Worm (Caenorhabditis elegans) whole organism, L1 larva: Measurements from ENCODE around the gene srj-24.

Experiments used
- C04F5.9 ChIP-seq: sonication (generic microtip); optimal IDR thresholded peaks from 2 replicates; lab custom pipeline; 2016; ENCODE audit warnings: missing genetic modification characterization, missing compliant biosample characterization
- C16A3.4 ChIP-seq: fragments of 150-350 bp; optimal IDR thresholded peaks from 2 replicates; lab custom pipeline; 2014; ENCODE audit warnings: missing biosample characterization, missing genetic modification characterization
- F16B12.6 ChIP-seq: fragments of 150-350 bp; optimal IDR thresholded peaks from 2 replicates; lab custom pipeline; 2014; ENCODE audit warnings: missing biosample characterization, missing genetic modification characterization
- Y116A8C.19 ChIP-seq: sonication (generic microtip); optimal IDR thresholded peaks from 2 replicates; lab custom pipeline; 2016; ENCODE audit warnings: missing compliant biosample characterization, missing genetic modification characterization, borderline replicate concordance
- aha-1 ChIP-seq: fragments of 150-350 bp; optimal IDR thresholded peaks from 2 replicates; lab custom pipeline; 2014; ENCODE audit warnings: missing biosample characterization, missing genetic modification characterization
- ama-1 ChIP-seq: fragments of 150-350 bp; optimal IDR thresholded peaks from 2 replicates; lab custom pipeline; 2014
- blmp-1 ChIP-seq: fragments of 150-350 bp; optimal IDR thresholded peaks from 2 replicates; lab custom pipeline; 2014; ENCODE audit warnings: missing biosample characterization, missing genetic modification characterization
- ceh-63 ChIP-seq: fragments of 200-800 bp; sonication (Bioruptor generic); optimal IDR thresholded peaks from 2 replicates; lab custom pipeline; 2018; ENCODE audit warnings: mild to moderate bottlenecking, missing genetic modification characterization, missing compliant biosample characterization
- ceh-90 ChIP-seq: sonication (generic microtip); optimal IDR thresholded peaks from 2 replicates; lab custom pipeline; 2016; ENCODE audit warnings: missing genetic modification characterization, missing compliant biosample characterization
- dpl-1 ChIP-seq, 3 experiments: fragments of 150-350 bp in 2 of 3; sonication (generic microtip) in 1 of 3; optimal IDR thresholded peaks; 2 replicates each; lab custom pipeline; 2014 to 2017; ENCODE audit warnings: missing biosample characterization in 3 of 3, missing genetic modification characterization in 3 of 3, missing genetic modification reagents in 3 of 3
- dsc-1 ChIP-seq: sonication (generic microtip); optimal IDR thresholded peaks from 2 replicates; lab custom pipeline; 2016; ENCODE audit warnings: mild to moderate bottlenecking, missing genetic modification characterization, missing compliant biosample characterization
- efl-1 ChIP-seq, 4 experiments: fragments of 150-350 bp; optimal IDR thresholded peaks in 3 of 4; peaks in 1 of 4; 1 replicate in 1 of 4; 2 replicates in 3 of 4; lab custom pipeline; 2014; ENCODE audit warnings: missing biosample characterization in 2 of 4, missing genetic modification characterization in 2 of 4, missing genetic modification reagents in 2 of 4
- egl-27 ChIP-seq, 2 experiments: fragments of 150-350 bp in 1 of 2; sonication (generic microtip); optimal IDR thresholded peaks; 3 replicates each; lab custom pipeline; 2017 to 2018; ENCODE audit warnings: missing biosample characterization in 2 of 2, missing genetic modification characterization in 2 of 2, missing genetic modification reagents in 2 of 2
- elt-2 ChIP-seq: sonication (generic microtip); optimal IDR thresholded peaks from 2 replicates; lab custom pipeline; 2016; ENCODE audit warnings: missing genetic modification characterization, mild to moderate bottlenecking, inconsistent platforms, missing compliant biosample characterization, missing genetic modification reagents
- elt-3 ChIP-seq, 6 experiments: fragments of 150-350 bp in 1 of 6; sonication (generic microtip); optimal IDR thresholded peaks; 2 replicates each; lab custom pipeline; 2017 to 2018; ENCODE audit warnings: missing biosample characterization in 6 of 6, missing genetic modification characterization in 6 of 6, inconsistent platforms in 1 of 6
- ets-5 ChIP-seq: fragments of 200-800 bp; sonication (Bioruptor generic); IDR thresholded peaks from 2 replicates; pipeline ENCODE4 v1.3.6; 2022; ENCODE audit warnings: missing genetic modification characterization, missing compliant biosample characterization
- fkh-10 ChIP-seq: sonication (generic microtip); optimal IDR thresholded peaks from 2 replicates; lab custom pipeline; 2017; ENCODE audit warnings: missing biosample characterization, missing genetic modification reagents, missing genetic modification characterization
- jun-1 ChIP-seq: fragments of 150-350 bp; optimal IDR thresholded peaks from 2 replicates; lab custom pipeline; 2014; ENCODE audit warnings: missing biosample characterization, missing genetic modification reagents, missing genetic modification characterization
- lin-14 ChIP-seq: fragments of 200-800 bp; sonication (Bioruptor generic); optimal IDR thresholded peaks from 2 replicates; lab custom pipeline; 2018; ENCODE audit warnings: mild to moderate bottlenecking, missing genetic modification characterization, moderate library complexity, missing compliant biosample characterization
- lin-35 ChIP-seq, 2 experiments: fragments of 150-350 bp; optimal IDR thresholded peaks; 2 replicates each; lab custom pipeline; 2014; ENCODE audit warnings: missing biosample characterization in 2 of 2, missing genetic modification characterization in 2 of 2, missing genetic modification reagents in 2 of 2
- lin-39 ChIP-seq: fragments of 150-350 bp; optimal IDR thresholded peaks from 2 replicates; lab custom pipeline; 2014; ENCODE audit warnings: missing biosample characterization, missing genetic modification reagents, missing genetic modification characterization
- lir-3 ChIP-seq: sonication (generic microtip); optimal IDR thresholded peaks from 2 replicates; lab custom pipeline; 2016; ENCODE audit warnings: mild to moderate bottlenecking, missing genetic modification characterization, moderate library complexity, missing compliant biosample characterization; ENCODE audit not compliant: poor library complexity
- lsy-2 ChIP-seq, 2 experiments: fragments of 150-350 bp; optimal IDR thresholded peaks; 2 replicates each; lab custom pipeline; 2014; ENCODE audit warnings: missing biosample characterization in 2 of 2, missing genetic modification characterization in 2 of 2
- mab-9 ChIP-seq: fragments of 200-800 bp; sonication (Bioruptor generic); IDR thresholded peaks from 2 replicates; pipeline ENCODE4 v1.3.6; 2022; ENCODE audit warnings: missing genetic modification reagents, missing genetic modification characterization, missing compliant biosample characterization
- mdl-1 ChIP-seq, 2 experiments: fragments of 150-350 bp; optimal IDR thresholded peaks; 2 replicates each; lab custom pipeline; 2014 to 2017; ENCODE audit warnings: missing biosample characterization in 2 of 2, missing genetic modification characterization in 2 of 2, inconsistent platforms in 1 of 2
- mep-1 ChIP-seq: fragments of 150-350 bp; optimal IDR thresholded peaks from 2 replicates; lab custom pipeline; 2014; ENCODE audit warnings: missing biosample characterization, missing genetic modification characterization
- nhr-12 ChIP-seq: sonication (generic microtip); optimal IDR thresholded peaks from 2 replicates; lab custom pipeline; 2017; ENCODE audit warnings: missing biosample characterization, missing genetic modification characterization
- nhr-19 ChIP-seq: fragments of 200-800 bp; sonication (Bioruptor generic); conservative IDR thresholded peaks from 2 replicates; pipeline ENCODE4 v1.3.6; 2022; ENCODE audit warnings: missing genetic modification characterization, missing compliant biosample characterization
- nhr-20 ChIP-seq: sonication (generic microtip); optimal IDR thresholded peaks from 2 replicates; lab custom pipeline; 2016; ENCODE audit warnings: mild to moderate bottlenecking, missing genetic modification characterization, missing compliant biosample characterization
- nhr-28 ChIP-seq: fragments of 150-350 bp; optimal IDR thresholded peaks from 2 replicates; lab custom pipeline; 2014; ENCODE audit warnings: missing biosample characterization, missing genetic modification characterization
- nhr-76 ChIP-seq: sonication (generic microtip); optimal IDR thresholded peaks from 2 replicates; lab custom pipeline; 2017; ENCODE audit warnings: missing biosample characterization, missing genetic modification characterization
- nhr-84 ChIP-seq: sonication (generic microtip); optimal IDR thresholded peaks from 2 replicates; lab custom pipeline; 2017; ENCODE audit warnings: missing biosample characterization, missing genetic modification characterization
- nhr-85 ChIP-seq: sonication (generic microtip); peaks from one replicate; lab custom pipeline; 2016; ENCODE audit warnings: missing genetic modification characterization, inconsistent platforms, missing compliant biosample characterization
- nhr-90 ChIP-seq: sonication (generic microtip); optimal IDR thresholded peaks from 2 replicates; lab custom pipeline; 2016; ENCODE audit warnings: mild to moderate bottlenecking, missing genetic modification characterization, missing compliant biosample characterization; ENCODE audit not compliant: poor library complexity
- pag-3 ChIP-seq: sonication (generic microtip); optimal IDR thresholded peaks from 2 replicates; lab custom pipeline; 2017; ENCODE audit warnings: missing genetic modification characterization, mild to moderate bottlenecking, missing compliant biosample characterization, antibody characterized with exemption, borderline replicate concordance; ENCODE audit not compliant: insufficient read depth
- pax-3 ChIP-seq: fragments of 200-800 bp; sonication (Bioruptor generic); optimal IDR thresholded peaks from 2 replicates; lab custom pipeline; 2018; ENCODE audit warnings: mild to moderate bottlenecking, missing genetic modification characterization, moderate library complexity, missing compliant biosample characterization
- pqm-1 ChIP-seq: sonication (generic microtip); optimal IDR thresholded peaks from 3 replicates; lab custom pipeline; 2017; ENCODE audit warnings: missing biosample characterization, missing genetic modification characterization
- rnt-1 ChIP-seq: sonication (generic microtip); optimal IDR thresholded peaks from 2 replicates; lab custom pipeline; 2016; ENCODE audit warnings: mild to moderate bottlenecking, missing genetic modification characterization, moderate library complexity, missing compliant biosample characterization
- snpc-4 ChIP-seq: fragments of 150-350 bp; optimal IDR thresholded peaks from 2 replicates; lab custom pipeline; 2014; ENCODE audit warnings: missing biosample characterization, missing genetic modification characterization
- snu-23 ChIP-seq: sonication (generic microtip); optimal IDR thresholded peaks from 2 replicates; lab custom pipeline; 2016; ENCODE audit warnings: missing genetic modification characterization, missing compliant biosample characterization
- sup-37 ChIP-seq: fragments of 200-800 bp; sonication (Bioruptor generic); optimal IDR thresholded peaks from 2 replicates; lab custom pipeline; 2018; ENCODE audit warnings: mild to moderate bottlenecking, missing genetic modification characterization, missing compliant biosample characterization
- swsn-7 ChIP-seq: sonication (generic microtip); optimal IDR thresholded peaks from 2 replicates; lab custom pipeline; 2016; ENCODE audit warnings: missing genetic modification characterization, missing compliant biosample characterization
- tbx-2 ChIP-seq: sonication (generic microtip); optimal IDR thresholded peaks from 2 replicates; lab custom pipeline; 2016; ENCODE audit warnings: missing genetic modification characterization, missing compliant biosample characterization
- tlp-1 ChIP-seq: fragments of 150-350 bp; optimal IDR thresholded peaks from 2 replicates; lab custom pipeline; 2014; ENCODE audit warnings: missing biosample characterization, missing genetic modification characterization
- unc-130 ChIP-seq: fragments of 150-350 bp; optimal IDR thresholded peaks from 2 replicates; lab custom pipeline; 2017; ENCODE audit warnings: missing biosample characterization, missing genetic modification characterization, inconsistent platforms
- unc-30 ChIP-seq: sonication (generic microtip); optimal IDR thresholded peaks from 2 replicates; lab custom pipeline; 2017; ENCODE audit warnings: missing biosample characterization, missing genetic modification characterization
- unc-86 ChIP-seq: sonication (generic microtip); optimal IDR thresholded peaks from 2 replicates; lab custom pipeline; 2016; ENCODE audit warnings: missing genetic modification characterization, missing compliant biosample characterization
- unc-98 ChIP-seq: fragments of 200-800 bp; sonication (Bioruptor generic); IDR thresholded peaks from 2 replicates; pipeline ENCODE4 v1.3.6; 2022; ENCODE audit warnings: missing genetic modification characterization, missing compliant biosample characterization
- xbp-1 ChIP-seq: sonication (generic microtip); optimal IDR thresholded peaks from 2 replicates; lab custom pipeline; 2016; ENCODE audit warnings: missing genetic modification characterization, missing compliant biosample characterization
- ztf-4 ChIP-seq: fragments of 150-350 bp; optimal IDR thresholded peaks from 2 replicates; lab custom pipeline; 2014; ENCODE audit warnings: missing biosample characterization, missing genetic modification characterization

srj-24 gene

DNA sequence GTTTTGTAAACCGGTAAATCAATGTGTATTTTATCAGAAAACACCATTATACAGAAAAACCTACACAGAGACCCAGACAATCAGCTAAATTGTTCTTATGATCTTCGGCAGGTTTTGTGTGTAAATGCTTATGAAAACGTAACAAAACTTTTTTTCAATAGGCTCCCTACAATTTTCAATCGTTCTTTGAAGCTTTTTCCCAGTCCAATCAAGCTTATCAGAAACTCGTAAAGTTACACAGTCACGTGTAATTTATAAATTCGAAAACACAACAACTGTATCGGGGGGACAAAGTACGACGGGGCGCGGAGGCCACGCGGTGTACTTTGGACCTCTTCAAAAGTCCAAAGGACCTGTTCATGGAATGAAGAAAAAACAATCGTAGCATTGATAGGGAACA is 8.5 kb downstream of the srj-24 start (continued):
- TF ChIP-seq nhr-90, result peak; percentile 74

ce11 chrV:728822-729493 is 9.7 kb downstream of the srj-24 start:
- TF ChIP-seq nhr-20 (tag; lab: Kevin White, UChicago), result peak; percentile 84
- no peak for TF ChIP-seq dsc-1 (tag; lab: Kevin White, UChicago)
- TF ChIP-seq ceh-90 (tag; lab: Kevin White, UChicago), result no peak
- TF ChIP-seq jun-1 (tag; lab: Kevin White, UChicago), result no peak
- peak in 1 of 2 experiments; percentile 86 for TF ChIP-seq mdl-1 (tag; optimal IDR thresholded peaks at IDR 0.05; lab: Kevin White, UChicago)
- no peak for TF ChIP-seq egl-27 (tag; optimal IDR thresholded peaks at IDR 0.05; lab: Kevin White, UChicago)
- peak; percentile 79 for TF ChIP-seq ama-1
- no peak for TF ChIP-seq ceh-63 (GFP tag; lab: Kevin White, UChicago)
- TF ChIP-seq mep-1, result peak; percentile 47
- TF ChIP-seq lir-3 (tag; lab: Kevin White, UChicago), result peak; percentile 81
- TF ChIP-seq fkh-10 (GFP tag; lab: Kevin White, UChicago), result no peak
- TF ChIP-seq nhr-19 (GFP tag; lab: Robert Waterston, UW), result peak; percentile 93
- TF ChIP-seq C04F5.9 (tag; lab: Kevin White, UChicago), result peak; percentile 44
- TF ChIP-seq nhr-12 (tag; lab: Kevin White, UChicago), result no peak
- no peak for TF ChIP-seq nhr-28 (tag; lab: Kevin White, UChicago)
- TF ChIP-seq dpl-1 (GFP tag; optimal IDR thresholded peaks at IDR 0.05; lab: Kevin White, UChicago), result peak in 2 of 3 experiments; percentile 8 to 34
- no peak for TF ChIP-seq unc-30 (tag; lab: Kevin White, UChicago)
- peak in 2 of 6 experiments; percentile 13 to 83 for TF ChIP-seq elt-3 (tag; optimal IDR thresholded peaks at IDR 0.05; lab: Kevin White, UChicago)
- TF ChIP-seq nhr-76 (tag; lab: Kevin White, UChicago), result no peak
- TF ChIP-seq snpc-4 (tag; lab: Kevin White, UChicago), result no peak
- TF ChIP-seq lin-35 (GFP tag; optimal IDR thresholded peaks at IDR 0.05; lab: Kevin White, UChicago), result peak in 1 of 2 experiments; percentile 76
- TF ChIP-seq xbp-1 (tag; lab: Kevin White, UChicago), result peak; percentile 44
- peak; percentile 80 for TF ChIP-seq rnt-1 (tag; lab: Kevin White, UChicago)
- TF ChIP-seq mab-9 (GFP tag; lab: Robert Waterston, UW), result no peak
- no peak for TF ChIP-seq unc-98 (GFP tag; lab: Robert Waterston, UW)
- TF ChIP-seq ztf-4 (tag; lab: Kevin White, UChicago), result peak; percentile 76
- peak; percentile 57 for TF ChIP-seq C16A3.4
- TF ChIP-seq efl-1 (optimal IDR thresholded peaks at IDR 0.05; lab: Kevin White, UChicago), result peak in 1 of 2 experiments; percentile 14
- TF ChIP-seq efl-1 (GFP tag; optimal IDR thresholded peaks at IDR 0.05 in 1 of 2; lab: Kevin White, UChicago), result no peak
- TF ChIP-seq tlp-1 (tag; lab: Kevin White, UChicago), result no peak
- TF ChIP-seq lin-14 (GFP tag; lab: Kevin White, UChicago), result peak; percentile 91
- peak; percentile 82 for TF ChIP-seq snu-23 (GFP tag; lab: Kevin White, UChicago)
- TF ChIP-seq unc-86 (tag; lab: Kevin White, UChicago), result no peak
- TF ChIP-seq lin-39 (tag; lab: Kevin White, UChicago), result no peak
- no peak for TF ChIP-seq F16B12.6
- TF ChIP-seq tbx-2 (tag; lab: Kevin White, UChicago), result peak; percentile 71
- no peak for TF ChIP-seq nhr-84 (tag; lab: Kevin White, UChicago)
- peak; percentile 7 for TF ChIP-seq elt-2 (tag; lab: Kevin White, UChicago)
- no peak for TF ChIP-seq aha-1 (tag; lab: Kevin White, UChicago)
- no peak for TF ChIP-seq pax-3 (tag; lab: Kevin White, UChicago)
- no peak for TF ChIP-seq pag-3 (tag; lab: Kevin White, UChicago)
- peak; percentile 39 for TF ChIP-seq swsn-7 (tag; lab: Kevin White, UChicago)
- peak; percentile 54 for TF ChIP-seq blmp-1 (tag; lab: Kevin White, UChicago)
- TF ChIP-seq unc-130 (tag; lab: Kevin White, UChicago), result peak; percentile 68
- TF ChIP-seq pqm-1 (tag; lab: Kevin White, UChicago), result no peak
- peak; percentile 40 for TF ChIP-seq sup-37 (GFP tag; lab: Kevin White, UChicago)
- peak; percentile 38 to 62 for TF ChIP-seq lsy-2 (tag; optimal IDR thresholded peaks at IDR 0.05; lab: Kevin White, UChicago)
- peak; percentile 75 for TF ChIP-seq nhr-85
- no peak for TF ChIP-seq ets-5 (GFP tag; lab: Robert Waterston, UW)
- no peak for TF ChIP-seq Y116A8C.19 (tag; lab: Kevin White, UChicago)
